Worm (Caenorhabditis elegans) whole organism, L4 larva: ENCODE results near the gene C05E4.12.

Source experiments
- F37D6.2 ChIP-seq: sonication (generic microtip); optimal IDR thresholded peaks from 2 replicates; lab custom pipeline; 2016; ENCODE audit warnings: mild to moderate bottlenecking, missing genetic modification characterization, missing compliant biosample characterization
- aha-1 ChIP-seq: fragments of 150-350 bp; peaks from one replicate; lab custom pipeline; 2014; ENCODE audit warnings: missing biosample characterization, missing genetic modification characterization
- aly-2 ChIP-seq: sonication (generic microtip); optimal IDR thresholded peaks from 2 replicates; lab custom pipeline; 2018; ENCODE audit warnings: missing biosample characterization, missing genetic modification characterization
- attf-4 ChIP-seq: sonication (generic microtip); optimal IDR thresholded peaks from 3 replicates; lab custom pipeline; 2017; ENCODE audit warnings: missing biosample characterization, missing genetic modification characterization
- ceh-62 ChIP-seq: sonication (generic microtip); optimal IDR thresholded peaks from 2 replicates; lab custom pipeline; 2017; ENCODE audit warnings: missing biosample characterization, missing genetic modification characterization
- ceh-82 ChIP-seq: sonication (generic microtip); optimal IDR thresholded peaks from 2 replicates; lab custom pipeline; 2017; ENCODE audit warnings: missing biosample characterization, missing genetic modification characterization
- cey-2 ChIP-seq: sonication (generic microtip); optimal IDR thresholded peaks from 3 replicates; lab custom pipeline; 2017; ENCODE audit warnings: missing genetic modification characterization, mild to moderate bottlenecking, missing compliant biosample characterization, antibody characterized with exemption, borderline replicate concordance; ENCODE audit not compliant: insufficient read depth
- ctbp-1 ChIP-seq: fragments of 200-800 bp; sonication (Bioruptor generic); IDR thresholded peaks from 2 replicates; pipeline ENCODE4 v1.3.6; 2022; ENCODE audit warnings: missing genetic modification reagents, missing genetic modification characterization, missing compliant biosample characterization
- dmd-8 ChIP-seq: fragments of 200-800 bp; sonication (Bioruptor generic); IDR thresholded peaks from 2 replicates; pipeline ENCODE4 v1.3.6; 2022; ENCODE audit warnings: missing genetic modification characterization, missing compliant biosample characterization
- egl-27 ChIP-seq: sonication (generic microtip); optimal IDR thresholded peaks from 3 replicates; lab custom pipeline; 2017; ENCODE audit warnings: missing biosample characterization, missing genetic modification reagents, missing genetic modification characterization
- hif-1 ChIP-seq, 2 experiments: sonication (generic microtip); optimal IDR thresholded peaks; 2 replicates each; lab custom pipeline; 2016 to 2017; ENCODE audit warnings: missing compliant biosample characterization in 2 of 2, missing genetic modification characterization in 2 of 2, missing genetic modification reagents in 2 of 2, missing genotype in 2 of 2, mild to moderate bottlenecking in 1 of 2
- hmg-1.1 ChIP-seq: fragments of 200-800 bp; sonication (Bioruptor generic); IDR thresholded peaks from 2 replicates; pipeline ENCODE4 v1.3.6; 2022; ENCODE audit warnings: missing genetic modification reagents, missing genetic modification characterization, missing compliant biosample characterization
- lim-7 ChIP-seq: fragments of 200-800 bp; sonication (Bioruptor generic); IDR thresholded peaks from 2 replicates; pipeline ENCODE4 v1.3.6; 2022; ENCODE audit warnings: missing genetic modification characterization, missing compliant biosample characterization
- lin-1 ChIP-seq: fragments of 200-800 bp; sonication (Bioruptor generic); IDR thresholded peaks from 2 replicates; pipeline ENCODE4 v1.3.6; 2022; ENCODE audit warnings: missing genetic modification reagents, missing genetic modification characterization, missing compliant biosample characterization
- lir-3 ChIP-seq: sonication (generic microtip); optimal IDR thresholded peaks from 2 replicates; lab custom pipeline; 2016; ENCODE audit warnings: mild to moderate bottlenecking, missing genetic modification characterization, missing compliant biosample characterization
- mep-1 ChIP-seq: fragments of 150-350 bp; sonication (generic microtip); optimal IDR thresholded peaks from 3 replicates; lab custom pipeline; 2014; ENCODE audit warnings: missing biosample characterization, missing genetic modification characterization
- mes-2 ChIP-seq: sonication (generic microtip); optimal IDR thresholded peaks from 2 replicates; lab custom pipeline; 2016; ENCODE audit warnings: missing genotype, mild to moderate bottlenecking, missing genetic modification characterization, missing compliant biosample characterization; ENCODE audit not compliant: poor library complexity, severe bottlenecking
- nhr-11 ChIP-seq: fragments of 150-350 bp; optimal IDR thresholded peaks from 2 replicates; lab custom pipeline; 2014; ENCODE audit warnings: missing biosample characterization, missing genetic modification characterization
- nhr-42 ChIP-seq: fragments of 200-800 bp; sonication (Bioruptor generic); IDR thresholded peaks from 2 replicates; pipeline ENCODE4 v1.3.6; 2022; ENCODE audit warnings: missing genetic modification characterization, missing compliant biosample characterization
- snpc-1.2 ChIP-seq: fragments of 200-800 bp; sonication (Bioruptor generic); IDR thresholded peaks from 2 replicates; pipeline ENCODE4 v1.3.6; 2022; ENCODE audit warnings: missing genetic modification reagents, missing genetic modification characterization, missing compliant biosample characterization
- unc-39 ChIP-seq: sonication (generic microtip); optimal IDR thresholded peaks from 2 replicates; lab custom pipeline; 2017; ENCODE audit warnings: missing biosample characterization, missing genetic modification characterization
- vab-7 ChIP-seq: fragments of 200-800 bp; sonication (Bioruptor generic); IDR thresholded peaks from 2 replicates; pipeline ENCODE4 v1.3.6; 2022; ENCODE audit warnings: missing genetic modification reagents, missing genetic modification characterization, missing compliant biosample characterization
- zip-11 ChIP-seq: fragments of 200-800 bp; sonication (Bioruptor generic); IDR thresholded peaks from 2 replicates; pipeline ENCODE4 v1.3.6; 2022; ENCODE audit warnings: missing genetic modification characterization, missing compliant biosample characterization
- ztf-11 ChIP-seq: fragments of 150-350 bp; optimal IDR thresholded peaks from 2 replicates; lab custom pipeline; 2014; ENCODE audit warnings: missing biosample characterization, missing genetic modification characterization
- ztf-7 ChIP-seq: fragments of 150-350 bp; optimal IDR thresholded peaks from 2 replicates; lab custom pipeline; 2014; ENCODE audit warnings: missing biosample characterization, missing genetic modification characterization

Gene C05E4.12

DNA sequence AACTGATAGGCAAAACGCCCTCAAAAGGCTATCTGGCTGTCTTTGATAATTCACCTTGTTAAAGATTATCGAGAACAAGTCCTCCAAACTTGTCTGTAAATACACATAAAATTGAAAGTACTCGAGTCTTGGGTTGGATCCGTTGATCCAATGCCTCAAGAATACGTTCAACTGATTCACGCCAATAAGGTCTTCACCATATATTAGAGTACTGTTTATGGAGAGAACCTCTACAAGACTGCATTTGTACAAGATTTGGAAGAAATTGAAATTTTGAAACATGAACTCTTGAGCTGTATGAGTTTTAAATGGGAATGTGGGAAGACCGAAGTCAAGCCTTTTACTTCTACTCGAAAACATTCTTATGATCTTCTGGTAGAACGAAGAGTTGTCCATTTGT is 38.9 kb downstream of the C05E4.12 start:
- TF ChIP-seq dmd-8 (GFP tag; lab: Robert Waterston, UW) (no peak), snpc-1.2 (no peak), attf-4 (tag; lab: Kevin White, UChicago) (no peak), zip-11 (GFP tag; lab: Robert Waterston, UW) (no peak), hmg-1.1 (GFP tag; lab: Robert Waterston, UW) (no peak), ztf-7 (tag; lab: Kevin White, UChicago) (no peak), lin-1 (GFP tag; lab: Robert Waterston, UW) (no peak), lim-7 (no peak), aha-1 (tag; lab: Kevin White, UChicago) (peak; percentile 95)
- TF ChIP-seq, all 104 proteins: peak for 1

- TF ChIP-seq nhr-42 (GFP tag; lab: Robert Waterston, UW) (no peak), unc-39 (no peak), aly-2 (no peak)
Measured at ce11 chrV:719731-720130, 42.1 kb downstream of the C05E4.12 start, which contains the start of gene srbc-40. srbc-40 (minus strand) TSS chrV:719831.

DNA sequence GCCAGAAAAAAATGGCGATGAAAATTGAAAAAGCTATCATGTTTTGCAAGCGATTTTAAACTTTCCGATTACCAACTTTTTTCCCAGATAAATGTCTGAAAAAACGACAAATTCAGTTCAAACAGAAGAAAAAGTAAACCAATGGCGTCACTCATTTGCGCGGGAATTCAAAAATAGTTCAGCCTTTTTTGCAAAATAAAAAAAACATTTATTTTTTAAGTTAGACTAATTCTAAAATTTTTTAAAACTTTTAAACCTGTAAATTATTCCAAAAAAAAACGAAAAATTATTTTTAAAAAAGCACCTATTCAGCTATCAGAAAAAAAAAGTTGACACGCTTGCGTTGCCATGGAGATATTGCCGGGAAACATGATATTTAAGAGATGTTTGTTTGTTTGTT is 48.9 kb downstream of the C05E4.12 start, which contains the start of gene cyp-33C11:
Gene cyp-33C11 (minus strand): TSS at position 101 of the 400 bp plus-strand sequence.
- no peak for TF ChIP-seq F37D6.2 (tag; lab: Kevin White, UChicago)
- no peak for TF ChIP-seq mes-2 (tag; lab: Kevin White, UChicago)
- TF ChIP-seq mep-1, result no peak
- TF ChIP-seq ceh-62 (tag; lab: Kevin White, UChicago), result no peak
- TF ChIP-seq ceh-82 (tag; lab: Kevin White, UChicago), result no peak
- TF ChIP-seq lir-3 (tag; lab: Kevin White, UChicago), result no peak
- no peak for TF ChIP-seq egl-27 (tag; lab: Kevin White, UChicago)
- TF ChIP-seq vab-7 (GFP tag; lab: Robert Waterston, UW), result no peak
- no peak for TF ChIP-seq ctbp-1 (GFP tag; lab: Robert Waterston, UW)
- TF ChIP-seq cey-2 (tag; lab: Kevin White, UChicago), result no peak
- TF ChIP-seq hif-1 (tag; optimal IDR thresholded peaks at IDR 0.05; lab: Kevin White, UChicago), result no peak
- TF ChIP-seq ztf-11 (tag; lab: Kevin White, UChicago), result no peak
- TF ChIP-seq nhr-11 (tag; lab: Kevin White, UChicago), result no peak
